Fruit fly (Drosophila melanogaster): ENCODE data around the gene Ziz.

The Ziz gene

dm6 chr2L:7434737-7435356 lies 61.3 kb downstream of the Ziz start (continued):
- TF ChIP-seq trem (tag; optimal IDR thresholded peaks at IDR 0.05) (no peak), CG12942 (GFP tag; optimal IDR thresholded peaks at IDR 0.05) (no peak), CG12236 (GFP tag; optimal IDR thresholded peaks at IDR 0.05) (no peak), lov (optimal IDR thresholded peaks at IDR 0.05) (no peak), lov (GFP tag; IDR thresholded peaks at IDR 0.05) (no peak), Fer1 (GFP tag; optimal IDR thresholded peaks at IDR 0.05) (peak; percentile 43), gce (GFP tag; IDR thresholded peaks at IDR 0.05) (no peak), CG12391 (tag; optimal IDR thresholded peaks at IDR 0.05) (peak; percentile 35), CG9215 (GFP tag; IDR thresholded peaks at IDR 0.05) (peak; percentile 29; the same call in 1 of the 2 replicates), Hsf (GFP tag; optimal IDR thresholded peaks at IDR 0.05) (no peak), row (GFP tag; IDR thresholded peaks at IDR 0.05) (peak; percentile 82), Abd-B (GFP tag; optimal IDR thresholded peaks at IDR 0.05) (peak; percentile 3), CG15011 (GFP tag; optimal IDR thresholded peaks at IDR 0.05) (no peak), Dbx (GFP tag; IDR thresholded peaks at IDR 0.05) (peak; percentile 52; the same call in 2 of the 3 replicates), CG14965 (GFP tag; optimal IDR thresholded peaks at IDR 0.05; ENCODE audit: borderline replicate concordance) (no peak), CG13296 (GFP tag; optimal IDR thresholded peaks at IDR 0.05) (peak; percentile 41), CG15601 (tag; optimal IDR thresholded peaks at IDR 0.05) (peak; percentile 21), CG32772 (GFP tag; IDR thresholded peaks at IDR 0.05) (peak; percentile 40), Atf6 (GFP tag; IDR thresholded peaks at IDR 0.05) (peak; percentile 74), CG18011 (GFP tag; optimal IDR thresholded peaks at IDR 0.05) (no peak), cwo (GFP tag; optimal IDR thresholded peaks at IDR 0.05) (peak; percentile 35), CG11398 (GFP tag; optimal IDR thresholded peaks at IDR 0.05) (no peak), CG10267 (tag; optimal IDR thresholded peaks at IDR 0.05) (peak; percentile 8), chn (GFP tag; optimal IDR thresholded peaks at IDR 0.05) (no peak), CG7556 (GFP tag; optimal IDR thresholded peaks at IDR 0.05) (peak; percentile 44), sug (tag; optimal IDR thresholded peaks at IDR 0.05) (no peak), sd (tag; optimal IDR thresholded peaks at IDR 0.05) (no peak), zfh2 (GFP tag; optimal IDR thresholded peaks at IDR 0.05) (no peak), stc (GFP tag; IDR thresholded peaks at IDR 0.05) (no peak; the same call in 1 of the 2 replicates), her (GFP tag; optimal IDR thresholded peaks at IDR 0.05) (no peak), pfk (GFP tag; optimal IDR thresholded peaks at IDR 0.05) (no peak), Hey (tag; optimal IDR thresholded peaks at IDR 0.05) (no peak), PHDP (tag; optimal IDR thresholded peaks at IDR 0.05) (peak; percentile 43), kay (GFP tag; optimal IDR thresholded peaks at IDR 0.05) (no peak), shn (GFP tag; optimal IDR thresholded peaks at IDR 0.05) (no peak), schlank (tag; optimal IDR thresholded peaks at IDR 0.05) (no peak), Chrac-16 (GFP tag; optimal IDR thresholded peaks at IDR 0.05) (no peak), ro (GFP tag; IDR thresholded peaks at IDR 0.05) (no peak), dimm (GFP tag; IDR thresholded peaks at IDR 0.05) (no peak), Max (GFP tag; optimal IDR thresholded peaks at IDR 0.05) (no peak), Adf1 (GFP tag; IDR thresholded peaks at IDR 0.05) (no peak), CG2129 (GFP tag; IDR thresholded peaks at IDR 0.05; ENCODE audit: partially characterized antibody) (no peak), Gsc (GFP tag; IDR thresholded peaks at IDR 0.05) (no peak), CG17829 (tag; optimal IDR thresholded peaks at IDR 0.05) (no peak), sob (GFP tag; IDR thresholded peaks at IDR 0.05) (0 out of 2 replicates have a peak, but pooled peaks have one; percentile 36), CG1792 (GFP tag; optimal IDR thresholded peaks at IDR 0.05) (no peak), tin (GFP tag; optimal IDR thresholded peaks at IDR 0.05) (peak; percentile 22), CG2678 (tag; optimal IDR thresholded peaks at IDR 0.05) (peak; percentile 66), ci (GFP tag; IDR thresholded peaks at IDR 0.05) (no peak), pzg (GFP tag; optimal IDR thresholded peaks at IDR 0.05) (no peak), CG6791 (GFP tag; IDR thresholded peaks at IDR 0.05; ENCODE audit: partially characterized antibody) (no peak)

Data from whole organism, embryonic.